Worm (Caenorhabditis elegans) whole organism, L1 larva: ENCODE data around the gene pqe-1.

Experiments
- C04F5.9 ChIP-seq: sonication (generic microtip); optimal IDR thresholded peaks from 2 replicates; lab custom pipeline; 2016; ENCODE audit warnings: missing genetic modification characterization, missing compliant biosample characterization
- aly-2 ChIP-seq: fragments of 150-350 bp; optimal IDR thresholded peaks from 2 replicates; lab custom pipeline; 2014; ENCODE audit warnings: missing biosample characterization, missing genetic modification characterization
- ama-1 ChIP-seq: fragments of 150-350 bp; optimal IDR thresholded peaks from 2 replicates; lab custom pipeline; 2014
- ceh-63 ChIP-seq: fragments of 200-800 bp; sonication (Bioruptor generic); optimal IDR thresholded peaks from 2 replicates; lab custom pipeline; 2018; ENCODE audit warnings: mild to moderate bottlenecking, missing genetic modification characterization, missing compliant biosample characterization
- ceh-8 ChIP-seq: fragments of 200-800 bp; sonication (Bioruptor generic); optimal IDR thresholded peaks from 2 replicates; lab custom pipeline; 2018; ENCODE audit warnings: mild to moderate bottlenecking, missing genetic modification characterization, moderate library complexity, missing compliant biosample characterization
- ceh-82 ChIP-seq, 3 experiments: fragments of 150-350 bp in 1 of 3; sonication (generic microtip) in 2 of 3; optimal IDR thresholded peaks; 2 replicates each; lab custom pipeline; 2014 to 2017; ENCODE audit warnings: missing biosample characterization in 3 of 3, missing genetic modification characterization in 3 of 3
- ceh-88 ChIP-seq: fragments of 200-800 bp; sonication (Bioruptor generic); IDR thresholded peaks from 2 replicates; pipeline ENCODE4 v1.3.6; 2022; ENCODE audit warnings: missing genetic modification characterization, missing compliant biosample characterization
- ces-1 ChIP-seq: fragments of 150-350 bp; optimal IDR thresholded peaks from 2 replicates; lab custom pipeline; 2014; ENCODE audit warnings: missing biosample characterization, missing genetic modification reagents, missing genetic modification characterization
- dpl-1 ChIP-seq, 3 experiments: fragments of 150-350 bp in 2 of 3; sonication (generic microtip) in 1 of 3; optimal IDR thresholded peaks; 2 replicates each; lab custom pipeline; 2014 to 2017; ENCODE audit warnings: missing biosample characterization in 3 of 3, missing genetic modification characterization in 3 of 3, missing genetic modification reagents in 3 of 3
- dsc-1 ChIP-seq: sonication (generic microtip); optimal IDR thresholded peaks from 2 replicates; lab custom pipeline; 2016; ENCODE audit warnings: mild to moderate bottlenecking, missing genetic modification characterization, missing compliant biosample characterization
- efl-1 ChIP-seq, 4 experiments: fragments of 150-350 bp; optimal IDR thresholded peaks in 3 of 4; peaks in 1 of 4; 1 replicate in 1 of 4; 2 replicates in 3 of 4; lab custom pipeline; 2014; ENCODE audit warnings: missing biosample characterization in 2 of 4, missing genetic modification characterization in 2 of 4, missing genetic modification reagents in 2 of 4
- elt-3 ChIP-seq, 6 experiments: fragments of 150-350 bp in 1 of 6; sonication (generic microtip); optimal IDR thresholded peaks; 2 replicates each; lab custom pipeline; 2017 to 2018; ENCODE audit warnings: missing biosample characterization in 6 of 6, missing genetic modification characterization in 6 of 6, inconsistent platforms in 1 of 6
- fkh-4 ChIP-seq: sonication (generic microtip); optimal IDR thresholded peaks from 2 replicates; lab custom pipeline; 2016; ENCODE audit warnings: missing compliant biosample characterization, missing genetic modification characterization, borderline replicate concordance
- grh-1 ChIP-seq: fragments of 200-800 bp; sonication (Bioruptor generic); IDR thresholded peaks from 2 replicates; pipeline ENCODE4 v1.3.6; 2022; ENCODE audit warnings: missing genetic modification reagents, missing genetic modification characterization, missing compliant biosample characterization
- hlh-4 ChIP-seq: sonication (generic microtip); optimal IDR thresholded peaks from 2 replicates; lab custom pipeline; 2016; ENCODE audit warnings: mild to moderate bottlenecking, missing genetic modification characterization, missing compliant biosample characterization
- isw-1 ChIP-seq: fragments of 200-800 bp; sonication (Bioruptor generic); IDR thresholded peaks from 2 replicates; pipeline ENCODE4 v1.3.6; 2022; ENCODE audit warnings: missing genetic modification characterization, missing compliant biosample characterization
- jun-1 ChIP-seq: fragments of 150-350 bp; optimal IDR thresholded peaks from 2 replicates; lab custom pipeline; 2014; ENCODE audit warnings: missing biosample characterization, missing genetic modification reagents, missing genetic modification characterization
- lin-13 ChIP-seq: fragments of 150-350 bp; optimal IDR thresholded peaks from 2 replicates; lab custom pipeline; 2014; ENCODE audit warnings: missing biosample characterization, missing genetic modification reagents, missing genetic modification characterization
- lin-35 ChIP-seq, 2 experiments: fragments of 150-350 bp; optimal IDR thresholded peaks; 2 replicates each; lab custom pipeline; 2014; ENCODE audit warnings: missing biosample characterization in 2 of 2, missing genetic modification characterization in 2 of 2, missing genetic modification reagents in 2 of 2
- lin-39 ChIP-seq: fragments of 150-350 bp; optimal IDR thresholded peaks from 2 replicates; lab custom pipeline; 2014; ENCODE audit warnings: missing biosample characterization, missing genetic modification reagents, missing genetic modification characterization
- lsy-2 ChIP-seq, 2 experiments: fragments of 150-350 bp; optimal IDR thresholded peaks; 2 replicates each; lab custom pipeline; 2014; ENCODE audit warnings: missing biosample characterization in 2 of 2, missing genetic modification characterization in 2 of 2
- nhr-11 ChIP-seq: fragments of 150-350 bp; optimal IDR thresholded peaks from 2 replicates; lab custom pipeline; 2014; ENCODE audit warnings: missing biosample characterization, missing genetic modification characterization
- nhr-12 ChIP-seq: sonication (generic microtip); optimal IDR thresholded peaks from 2 replicates; lab custom pipeline; 2017; ENCODE audit warnings: missing biosample characterization, missing genetic modification characterization
- nhr-19 ChIP-seq: fragments of 200-800 bp; sonication (Bioruptor generic); conservative IDR thresholded peaks from 2 replicates; pipeline ENCODE4 v1.3.6; 2022; ENCODE audit warnings: missing genetic modification characterization, missing compliant biosample characterization
- nhr-237 ChIP-seq: fragments of 150-350 bp; optimal IDR thresholded peaks from 2 replicates; lab custom pipeline; 2014; ENCODE audit warnings: missing biosample characterization, missing genetic modification characterization
- nhr-28 ChIP-seq: fragments of 150-350 bp; optimal IDR thresholded peaks from 2 replicates; lab custom pipeline; 2014; ENCODE audit warnings: missing biosample characterization, missing genetic modification characterization
- nhr-47 ChIP-seq: sonication (generic microtip); optimal IDR thresholded peaks from 2 replicates; lab custom pipeline; 2016; ENCODE audit warnings: mild to moderate bottlenecking, missing genetic modification characterization, moderate library complexity, missing compliant biosample characterization
- nhr-71 ChIP-seq: sonication (generic microtip); optimal IDR thresholded peaks from 2 replicates; lab custom pipeline; 2016; ENCODE audit warnings: mild to moderate bottlenecking, missing genetic modification characterization, moderate library complexity, missing compliant biosample characterization
- nhr-76 ChIP-seq: sonication (generic microtip); optimal IDR thresholded peaks from 2 replicates; lab custom pipeline; 2017; ENCODE audit warnings: missing biosample characterization, missing genetic modification characterization
- nhr-77 ChIP-seq: fragments of 150-350 bp; optimal IDR thresholded peaks from 2 replicates; lab custom pipeline; 2014; ENCODE audit warnings: missing biosample characterization, missing genetic modification characterization
- nhr-85 ChIP-seq: sonication (generic microtip); peaks from one replicate; lab custom pipeline; 2016; ENCODE audit warnings: missing genetic modification characterization, inconsistent platforms, missing compliant biosample characterization
- pqm-1 ChIP-seq: sonication (generic microtip); optimal IDR thresholded peaks from 3 replicates; lab custom pipeline; 2017; ENCODE audit warnings: missing biosample characterization, missing genetic modification characterization
- snpc-4 ChIP-seq: fragments of 150-350 bp; optimal IDR thresholded peaks from 2 replicates; lab custom pipeline; 2014; ENCODE audit warnings: missing biosample characterization, missing genetic modification characterization
- sptf-1 ChIP-seq: fragments of 150-350 bp; optimal IDR thresholded peaks from 2 replicates; lab custom pipeline; 2014; ENCODE audit warnings: missing biosample characterization, missing genetic modification characterization
- sup-37 ChIP-seq: fragments of 200-800 bp; sonication (Bioruptor generic); optimal IDR thresholded peaks from 2 replicates; lab custom pipeline; 2018; ENCODE audit warnings: mild to moderate bottlenecking, missing genetic modification characterization, missing compliant biosample characterization
- unc-30 ChIP-seq: sonication (generic microtip); optimal IDR thresholded peaks from 2 replicates; lab custom pipeline; 2017; ENCODE audit warnings: missing biosample characterization, missing genetic modification characterization
- xbp-1 ChIP-seq: sonication (generic microtip); optimal IDR thresholded peaks from 2 replicates; lab custom pipeline; 2016; ENCODE audit warnings: missing genetic modification characterization, missing compliant biosample characterization
- zag-1 ChIP-seq: fragments of 150-350 bp; optimal IDR thresholded peaks from 2 replicates; lab custom pipeline; 2014; ENCODE audit warnings: missing biosample characterization, missing genetic modification characterization
- ztf-4 ChIP-seq: fragments of 150-350 bp; optimal IDR thresholded peaks from 2 replicates; lab custom pipeline; 2014; ENCODE audit warnings: missing biosample characterization, missing genetic modification characterization

The pqe-1 gene

ce11 chrIII:5280228-5280627, 30.8 kb upstream of the pqe-1 start (continued):
- TF ChIP-seq fkh-4 (tag; lab: Kevin White, UChicago) (no peak), nhr-71 (tag; lab: Kevin White, UChicago) (peak; percentile 32), lin-13 (GFP tag; lab: Kevin White, UChicago) (no peak), grh-1 (no peak), nhr-47 (tag; lab: Kevin White, UChicago) (no peak)

- no peak for TF ChIP-seq nhr-28
- TF ChIP-seq dsc-1 (tag; lab: Kevin White, UChicago), result no peak
- no peak for TF ChIP-seq lsy-2 (tag; optimal IDR thresholded peaks at IDR 0.05; lab: Kevin White, UChicago)
- TF ChIP-seq pqm-1 (tag; lab: Kevin White, UChicago), result no peak
- no peak for TF ChIP-seq lin-39 (tag; lab: Kevin White, UChicago)
- no peak for TF ChIP-seq sup-37 (GFP tag; lab: Kevin White, UChicago)
- TF ChIP-seq ceh-8 (GFP tag; lab: Kevin White, UChicago), result no peak
- TF ChIP-seq efl-1 (optimal IDR thresholded peaks at IDR 0.05; lab: Kevin White, UChicago), result no peak
- no peak for TF ChIP-seq efl-1 (GFP tag; optimal IDR thresholded peaks at IDR 0.05 in 1 of 2; lab: Kevin White, UChicago)
- TF ChIP-seq ceh-82 (tag; optimal IDR thresholded peaks at IDR 0.05; lab: Kevin White, UChicago), result no peak
- no peak for TF ChIP-seq nhr-47 (tag; lab: Kevin White, UChicago)
- TF ChIP-seq ama-1, result no peak
- no peak for TF ChIP-seq dpl-1 (GFP tag; optimal IDR thresholded peaks at IDR 0.05; lab: Kevin White, UChicago)
- no peak for TF ChIP-seq nhr-85 (tag; lab: Kevin White, UChicago)
- TF ChIP-seq C04F5.9, result no peak
- no peak for TF ChIP-seq xbp-1 (tag; lab: Kevin White, UChicago)
- TF ChIP-seq ztf-4 (tag; lab: Kevin White, UChicago), result no peak
Observed at ce11 chrIII:5285484-5285883, 25.6 kb upstream of the pqe-1 start.

- TF ChIP-seq jun-1 (tag; lab: Kevin White, UChicago), result no peak
- no peak for TF ChIP-seq ceh-88 (GFP tag; lab: Robert Waterston, UW)
- no peak for TF ChIP-seq nhr-11
- TF ChIP-seq nhr-76, result no peak
- TF ChIP-seq sptf-1 (tag; lab: Kevin White, UChicago), result no peak
- TF ChIP-seq snpc-4 (tag; lab: Kevin White, UChicago), result no peak
- no peak for TF ChIP-seq nhr-12 (tag; lab: Kevin White, UChicago)
Observed at ce11 chrIII:5286205-5286604, 24.8 kb upstream of the pqe-1 start, which contains the start of gene ZC395.11. TSS of gene ZC395.11 (minus strand) at chrIII:5286305.

- TF ChIP-seq lin-35 (GFP tag; optimal IDR thresholded peaks at IDR 0.05; lab: Kevin White, UChicago) (no peak), efl-1 (optimal IDR thresholded peaks at IDR 0.05; lab: Kevin White, UChicago) (no peak), efl-1 (GFP tag; optimal IDR thresholded peaks at IDR 0.05 in 1 of 2; lab: Kevin White, UChicago) (no peak), nhr-77 (tag; lab: Kevin White, UChicago) (no peak), isw-1 (GFP tag; lab: Robert Waterston, UW) (no peak), ces-1 (no peak), nhr-237 (tag; lab: Kevin White, UChicago) (no peak), aly-2 (tag; lab: Kevin White, UChicago) (no peak)
Observed at ce11 chrIII:5287877-5288276, 23.2 kb upstream of the pqe-1 start, which contains the start of gene T15B12.1. TSS of gene T15B12.1 (plus strand) at chrIII:5288177.

- TF ChIP-seq unc-30 (tag; lab: Kevin White, UChicago), result no peak
- TF ChIP-seq ceh-63 (GFP tag; lab: Kevin White, UChicago), result no peak
- TF ChIP-seq zag-1 (tag; lab: Kevin White, UChicago), result no peak
- no peak for TF ChIP-seq hlh-4 (tag; lab: Kevin White, UChicago)
- no peak for TF ChIP-seq nhr-19 (GFP tag; lab: Robert Waterston, UW)
- no peak for TF ChIP-seq efl-1 (optimal IDR thresholded peaks at IDR 0.05; lab: Kevin White, UChicago)
- TF ChIP-seq efl-1 (GFP tag; optimal IDR thresholded peaks at IDR 0.05 in 1 of 2; lab: Kevin White, UChicago), result no peak
- TF ChIP-seq elt-3 (tag; optimal IDR thresholded peaks at IDR 0.05; lab: Kevin White, UChicago), result no peak
- no peak for TF ChIP-seq jun-1 (tag; lab: Kevin White, UChicago)
Observed at ce11 chrIII:5290230-5290629, 20.8 kb upstream of the pqe-1 start.
